Fruit fly (Drosophila melanogaster) Kc167 (cell line): ENCODE measurements around the gene hid.

Experiments
- insv ChIP-seq: fragments of >200 bp; optimal IDR thresholded peaks from 3 replicates; lab custom pipeline; 2018; ENCODE audit warnings: missing external identifiers
- ttk ChIP-seq: sonication (Bioruptor generic); optimal IDR thresholded peaks from 2 replicates; lab custom pipeline; 2017; ENCODE audit warnings: missing external identifiers

dm6 chr3L:18164804-18165203 is 20.6 kb downstream of the hid start:
- TF ChIP-seq insv: no peak
- no peak for TF ChIP-seq ttk (lab: Kevin White, UChicago)
